Fruit fly (Drosophila melanogaster): Measurements from ENCODE around the gene CG3436.
A peak's percentile ranks its signal among the peaks of the same experiment; 100 is the strongest.

CG3436 gene

DNA sequence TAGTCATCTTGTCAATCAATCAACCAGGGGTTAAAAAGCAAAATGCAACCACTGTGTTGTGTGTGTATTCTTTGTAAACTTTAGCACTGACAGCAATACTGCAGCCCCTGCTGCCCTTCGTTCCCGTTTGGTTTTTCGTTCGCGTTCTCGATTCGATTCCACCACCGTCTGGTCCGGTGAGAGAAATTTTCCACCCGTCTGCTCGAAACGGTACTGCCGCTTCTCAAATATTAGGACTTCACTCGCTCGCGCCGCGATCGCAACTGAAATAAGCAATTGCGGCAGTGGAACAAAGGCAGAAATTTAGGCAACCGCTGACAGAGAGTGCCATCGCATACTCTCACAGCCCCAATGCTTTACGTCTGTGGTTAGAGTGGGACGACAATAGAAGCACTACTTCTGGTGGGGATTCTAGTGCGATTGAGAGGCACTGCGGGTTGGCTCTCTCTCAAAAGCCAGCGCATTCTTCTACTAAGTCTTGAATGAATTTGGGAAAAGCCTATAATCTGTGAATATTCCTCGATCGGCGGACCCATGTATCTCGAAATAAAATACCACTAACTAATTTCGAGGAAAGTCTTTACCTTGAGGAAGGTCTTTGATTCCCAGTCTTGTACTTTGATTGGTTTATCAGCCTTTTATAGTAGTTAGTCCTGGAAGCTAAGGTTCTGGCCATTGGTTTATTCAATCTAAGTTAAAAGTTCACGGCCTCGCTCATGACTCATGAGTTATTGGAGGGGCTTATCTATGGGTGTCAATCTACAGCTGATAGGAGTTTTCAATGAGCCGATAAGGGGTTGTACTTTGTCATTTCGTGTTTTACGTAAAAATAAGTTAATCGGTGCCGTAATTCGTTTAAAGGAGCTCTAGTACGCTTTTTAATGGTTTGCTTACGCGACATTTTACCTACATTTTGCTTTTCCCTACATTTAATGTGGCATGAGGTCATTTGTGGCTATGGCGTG, 26.6 kb upstream of the CG3436 start (continued):
- TF ChIP-seq Hr4 (GFP tag; optimal IDR thresholded peaks at IDR 0.05) (no peak), Sox14 (GFP tag; optimal IDR thresholded peaks at IDR 0.05) (peak; percentile 96), CG7368 (GFP tag; optimal IDR thresholded peaks at IDR 0.05) (no peak), Eip75B (GFP tag; optimal IDR thresholded peaks at IDR 0.05) (peak; percentile 37), CG15336 (GFP tag; IDR thresholded peaks at IDR 0.05) (peak; percentile 47; the same call in 1 of the 2 replicates), Sox102F (GFP tag; optimal IDR thresholded peaks at IDR 0.05) (peak; percentile 87), dsx (GFP tag; optimal IDR thresholded peaks at IDR 0.05; ENCODE audit: poor library complexity, severe bottlenecking) (peak; percentile 74), fkh (GFP tag; optimal IDR thresholded peaks at IDR 0.05) (no peak), fd59A (GFP tag; optimal IDR thresholded peaks at IDR 0.05) (no peak), salr (GFP tag; optimal IDR thresholded peaks at IDR 0.05) (peak in 1 of 2 experiments; percentile 10)

DNA sequence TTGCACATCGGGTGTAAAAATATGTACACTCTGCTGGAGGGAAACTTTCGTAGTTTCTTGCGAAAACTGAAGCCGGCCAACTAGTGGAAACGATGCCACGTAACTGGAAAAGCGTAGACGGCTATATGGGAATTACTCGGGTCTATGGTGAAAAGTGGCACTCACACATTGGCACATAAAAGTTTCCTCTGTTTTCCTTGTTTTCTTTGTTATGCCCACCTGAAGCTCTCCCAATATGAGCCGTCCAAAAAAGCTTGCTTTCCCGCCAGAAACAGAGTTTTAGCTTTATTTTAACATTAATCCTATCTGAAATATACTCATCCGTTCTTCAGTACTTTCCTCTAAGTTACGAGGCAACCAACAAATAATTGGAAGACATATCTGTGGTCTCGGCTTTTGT, 25.1 kb upstream of the CG3436 start, which contains the start of gene CG3164:
TSS of gene CG3164 (minus strand) at position 101 of the 400 bp plus-strand sequence.
- TF ChIP-seq CG34406 (GFP tag; optimal IDR thresholded peaks at IDR 0.05): no peak
- TF ChIP-seq CG3032 (tag; optimal IDR thresholded peaks at IDR 0.05): no peak
- 0 out of 3 replicates have a peak, but pooled peaks have one; percentile 22 for TF ChIP-seq CG8119 (GFP tag; IDR thresholded peaks at IDR 0.05)
- TF ChIP-seq eg (GFP tag; IDR thresholded peaks at IDR 0.05): 0 out of 3 replicates have a peak, but pooled peaks have one; percentile 13

DNA sequence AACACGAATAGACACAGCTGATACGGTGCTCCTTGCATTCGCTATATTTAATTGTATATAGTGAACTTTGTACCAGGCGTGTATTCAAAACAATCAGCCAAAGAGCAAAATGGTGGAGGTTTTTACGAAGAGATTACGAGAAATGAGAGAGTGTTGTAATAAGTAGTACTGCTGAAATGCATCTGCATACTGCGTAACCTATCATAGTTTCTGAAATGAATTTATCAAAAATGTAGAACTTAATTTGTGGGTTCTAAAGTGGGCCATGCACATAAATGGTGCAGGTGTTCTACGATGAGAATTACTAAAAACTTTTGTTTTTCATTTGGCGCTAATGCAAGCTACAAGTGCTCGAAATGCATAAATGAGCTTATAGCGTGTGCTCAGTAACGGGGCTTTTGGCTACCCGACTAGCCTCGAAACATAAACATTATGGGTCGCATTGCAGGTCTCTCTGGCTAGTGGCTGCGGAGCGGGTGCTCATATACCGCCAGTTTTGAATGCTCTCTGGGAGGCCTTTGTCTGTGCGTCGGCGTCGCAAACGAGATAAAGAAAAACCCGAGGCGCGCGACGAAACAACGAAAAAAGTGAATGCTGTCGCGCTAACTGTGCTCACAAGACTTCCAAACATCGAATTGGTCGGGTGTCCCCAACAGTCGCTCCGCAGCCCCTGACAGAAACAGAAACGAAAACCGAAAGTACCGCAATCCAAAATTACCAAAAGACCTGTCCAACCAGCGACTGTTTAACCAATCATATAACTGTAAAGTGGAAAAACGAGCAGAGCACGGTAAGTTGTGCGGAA, 24.2 kb upstream of the CG3436 start, which contains the start of gene Gs1:
TSS of gene Gs1 (plus strand) at position 612 of the 805 bp plus-strand sequence.
- TF ChIP-seq fd59A (GFP tag; optimal IDR thresholded peaks at IDR 0.05) (no peak), Hr38 (GFP tag; optimal IDR thresholded peaks at IDR 0.05) (no peak), salr (GFP tag; optimal IDR thresholded peaks at IDR 0.05) (peak in 1 of 2 experiments; percentile 21), Eip93F (GFP tag; optimal IDR thresholded peaks at IDR 0.05) (no peak), CG10669 (GFP tag; optimal IDR thresholded peaks at IDR 0.05) (no peak), net (GFP tag; optimal IDR thresholded peaks at IDR 0.05) (peak; percentile 68), CG3919 (GFP tag; optimal IDR thresholded peaks at IDR 0.05) (peak; percentile 24), Eip75B (GFP tag; optimal IDR thresholded peaks at IDR 0.05) (no peak), Eip78C (GFP tag) (peak; percentile 87), achi (GFP tag; optimal IDR thresholded peaks at IDR 0.05) (no peak), topi (GFP tag; optimal IDR thresholded peaks at IDR 0.05) (peak; percentile 20), CG6276 (GFP tag; optimal IDR thresholded peaks at IDR 0.05) (peak; percentile 86), cyc (GFP tag; optimal IDR thresholded peaks at IDR 0.05) (no peak), spab (GFP tag; optimal IDR thresholded peaks at IDR 0.05) (peak; percentile 5), ss (GFP tag; optimal IDR thresholded peaks at IDR 0.05) (peak; percentile 58 to 72), CG3032 (tag; optimal IDR thresholded peaks at IDR 0.05) (no peak), Hr39 (GFP tag; optimal IDR thresholded peaks at IDR 0.05) (no peak), esn (GFP tag; optimal IDR thresholded peaks at IDR 0.05) (peak; percentile 24), fkh (GFP tag; optimal IDR thresholded peaks at IDR 0.05) (peak; percentile 48), Sox14 (GFP tag; optimal IDR thresholded peaks at IDR 0.05) (peak; percentile 72), Sox102F (GFP tag; optimal IDR thresholded peaks at IDR 0.05) (peak; percentile 52), CG31627 (GFP tag; optimal IDR thresholded peaks at IDR 0.05) (no peak), dsx (GFP tag; optimal IDR thresholded peaks at IDR 0.05; ENCODE audit: poor library complexity, severe bottlenecking) (no peak), OdsH (GFP tag; optimal IDR thresholded peaks at IDR 0.05) (peak; percentile 5), Lpt (GFP tag; optimal IDR thresholded peaks at IDR 0.05) (peak; percentile 15), Blimp-1 (GFP tag; optimal IDR thresholded peaks at IDR 0.05) (peak; percentile 62), Sox15 (GFP tag; optimal IDR thresholded peaks at IDR 0.05) (no peak), CG10631 (GFP tag; optimal IDR thresholded peaks at IDR 0.05) (no peak), CG32006 (GFP tag; optimal IDR thresholded peaks at IDR 0.05) (peak; percentile 19), CG8119 (GFP tag; IDR thresholded peaks at IDR 0.05) (peak; percentile 57; the same call in 2 of the 3 replicates), CG9139 (GFP tag; optimal IDR thresholded peaks at IDR 0.05) (peak; percentile 50), CG16779 (tag; optimal IDR thresholded peaks at IDR 0.05) (peak; percentile 39), CG6808 (GFP tag; optimal IDR thresholded peaks at IDR 0.05) (peak; percentile 100), CG1621 (tag; optimal IDR thresholded peaks at IDR 0.05) (peak; percentile 21), eg (GFP tag; IDR thresholded peaks at IDR 0.05) (peak; percentile 70; the same call in 1 of the 3 replicates), Smox (GFP tag; optimal IDR thresholded peaks at IDR 0.05) (no peak), dac (GFP tag; optimal IDR thresholded peaks at IDR 0.05) (no peak)

Data from whole organism, prepupa.